Worm (Caenorhabditis elegans) whole organism, early embryonic: ENCODE results near the gene tex-2.

Experiments
- ama-1 ChIP-seq: fragments of 150-350 bp; optimal IDR thresholded peaks from 2 replicates; lab custom pipeline; 2014
- ceh-36 ChIP-seq: sonication (generic microtip); optimal IDR thresholded peaks from 2 replicates; lab custom pipeline; 2016; ENCODE audit warnings: missing genetic modification characterization, inconsistent platforms, missing compliant biosample characterization
- flt-1 ChIP-seq: fragments of 200-800 bp; sonication (Bioruptor generic); IDR thresholded peaks from 2 replicates; pipeline ENCODE4 v1.3.6; 2022; ENCODE audit warnings: missing genetic modification characterization, missing compliant biosample characterization
- hnd-1 ChIP-seq: sonication (generic microtip); optimal IDR thresholded peaks from 2 replicates; lab custom pipeline; 2016; ENCODE audit warnings: missing genetic modification characterization, missing compliant biosample characterization
- pes-1 ChIP-seq: fragments of 200-800 bp; sonication (Bioruptor generic); IDR thresholded peaks from 2 replicates; pipeline ENCODE4 v1.3.6; 2022; ENCODE audit warnings: missing genetic modification reagents, missing genetic modification characterization, missing compliant biosample characterization
- scrt-1 ChIP-seq: fragments of 200-800 bp; sonication (Bioruptor generic); IDR thresholded peaks from 2 replicates; pipeline ENCODE4 v1.3.6; 2022; ENCODE audit warnings: missing genetic modification characterization, missing compliant biosample characterization
- sea-1 ChIP-seq: fragments of 200-800 bp; sonication (Bioruptor generic); conservative IDR thresholded peaks from 2 replicates; pipeline ENCODE4 v1.3.6; 2022; ENCODE audit warnings: missing genetic modification characterization, missing compliant biosample characterization
- tra-4 ChIP-seq: sonication (generic microtip); optimal IDR thresholded peaks from 2 replicates; lab custom pipeline; 2017; ENCODE audit warnings: missing genetic modification characterization, missing compliant biosample characterization

DNA sequence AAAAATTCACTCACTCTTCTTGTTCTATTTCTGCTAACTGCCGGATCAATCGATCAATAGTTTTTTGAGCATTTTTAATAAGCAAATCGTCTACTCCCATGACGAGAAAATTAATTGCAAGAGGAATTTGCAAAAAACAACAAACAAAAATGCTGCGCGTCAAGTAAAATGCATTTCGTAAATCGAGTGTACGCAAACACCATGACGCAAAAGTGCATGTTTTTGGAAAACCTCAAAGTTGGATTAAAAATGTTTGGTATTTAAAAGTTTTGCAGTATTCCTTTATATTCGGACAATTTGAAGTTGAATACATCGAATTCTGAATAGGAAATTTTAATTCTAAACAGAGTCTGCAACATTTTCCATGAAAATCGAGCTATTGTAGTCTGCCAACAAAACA is 34.2 kb downstream of the tex-2 start, which contains the start of gene ZK1248.19:
- TF ChIP-seq ama-1 (lab: Kevin White, UChicago) (no peak), sea-1 (GFP tag; lab: Robert Waterston, UW) (no peak), ceh-36 (tag; lab: Kevin White, UChicago) (no peak), pes-1 (GFP tag; lab: Robert Waterston, UW) (no peak), scrt-1 (GFP tag; lab: Robert Waterston, UW) (no peak), flt-1 (GFP tag; lab: Robert Waterston, UW) (no peak), tra-4 (tag; lab: Kevin White, UChicago) (no peak), hnd-1 (tag; lab: Kevin White, UChicago) (no peak)
